Fruit fly (Drosophila melanogaster): ENCODE data around the gene Sfp24Bd.

Gene Sfp24Bd

DNA sequence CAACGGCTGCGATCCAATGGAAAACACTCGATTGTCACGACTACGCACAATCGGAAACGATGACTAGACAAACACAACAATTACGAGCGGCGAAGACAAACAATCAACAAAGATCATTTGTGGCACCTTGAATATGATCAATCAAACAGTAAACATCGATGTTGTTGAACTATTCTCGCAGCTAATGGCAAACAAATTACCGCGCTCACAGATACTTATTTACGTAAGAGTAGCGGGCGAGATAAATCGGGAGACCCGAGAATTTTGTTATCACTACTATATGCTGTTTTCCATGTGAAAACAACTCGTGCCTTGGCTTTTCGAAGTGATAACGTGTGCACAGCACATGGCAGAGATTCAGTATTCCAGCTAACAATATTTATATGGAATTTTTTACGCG lies 40.1 kb downstream of the Sfp24Bd start (continued):
- no peak for TF ChIP-seq Deaf1 (tag; optimal IDR thresholded peaks at IDR 0.05)
- TF ChIP-seq phol (tag; optimal IDR thresholded peaks at IDR 0.05), result peak; percentile 29
- TF ChIP-seq sug (tag; optimal IDR thresholded peaks at IDR 0.05), result peak; percentile 42
- TF ChIP-seq B-H1 (GFP tag; IDR thresholded peaks at IDR 0.05), result no peak; the same call in 2 of the 3 replicates
- peak; percentile 89 for TF ChIP-seq sob (GFP tag; IDR thresholded peaks at IDR 0.05)
- TF ChIP-seq odd (GFP tag; optimal IDR thresholded peaks at IDR 0.05), result peak; percentile 97
- TF ChIP-seq CG11456 (GFP tag; IDR thresholded peaks at IDR 0.05), result peak; percentile 71; the same call in 1 of the 3 replicates
- TF ChIP-seq CG3995 (GFP tag; optimal IDR thresholded peaks at IDR 0.05), result no peak
- TF ChIP-seq cato (GFP tag; optimal IDR thresholded peaks at IDR 0.05; ENCODE audit: borderline replicate concordance), result peak; percentile 80
- peak; percentile 74 for TF ChIP-seq CG17186 (GFP tag; optimal IDR thresholded peaks at IDR 0.05)
- TF ChIP-seq schlank (tag; optimal IDR thresholded peaks at IDR 0.05), result peak; percentile 22
- peak; percentile 73 for TF ChIP-seq slp2 (GFP tag; optimal IDR thresholded peaks at IDR 0.05)
- TF ChIP-seq bigmax (GFP tag; optimal IDR thresholded peaks at IDR 0.05), result peak; percentile 73
- peak; percentile 92 for TF ChIP-seq CG4707 (GFP tag; optimal IDR thresholded peaks at IDR 0.05)
- TF ChIP-seq CoRest (tag; optimal IDR thresholded peaks at IDR 0.05), result no peak
- peak; percentile 81 for TF ChIP-seq gro (GFP tag; optimal IDR thresholded peaks at IDR 0.05)
- TF ChIP-seq Dip3 (GFP tag; optimal IDR thresholded peaks at IDR 0.05), result no peak
- TF ChIP-seq CG3726 (GFP tag; IDR thresholded peaks at IDR 0.05), result peak; percentile 67; the same call in 2 of the 3 replicates
- TF ChIP-seq CG17359 (tag; optimal IDR thresholded peaks at IDR 0.05), result peak; percentile 74
- TF ChIP-seq dpn (GFP tag; optimal IDR thresholded peaks at IDR 0.05), result peak; percentile 8 to 68
- no peak for TF ChIP-seq Taf1 (GFP tag; IDR thresholded peaks at IDR 0.05)
- no peak for TF ChIP-seq wor (GFP tag; IDR thresholded peaks at IDR 0.05)
- peak; percentile 86 for TF ChIP-seq Sox100B (GFP tag; optimal IDR thresholded peaks at IDR 0.05)
- TF ChIP-seq CG17612 (GFP tag; IDR thresholded peaks at IDR 0.05), result no peak
- peak; percentile 66 for TF ChIP-seq CG15269 (tag; optimal IDR thresholded peaks at IDR 0.05)
- TF ChIP-seq CG17328 (GFP tag; IDR thresholded peaks at IDR 0.05), result peak; percentile 63
- no peak for TF ChIP-seq CG3838 (GFP tag; optimal IDR thresholded peaks at IDR 0.05)
- peak; percentile 44 for TF ChIP-seq jing (GFP tag; optimal IDR thresholded peaks at IDR 0.05)
- peak; percentile 66 for TF ChIP-seq CG7745 (tag; optimal IDR thresholded peaks at IDR 0.05)
- peak; percentile 25 for TF ChIP-seq Hr3 (GFP tag; optimal IDR thresholded peaks at IDR 0.05)
- peak; percentile 23 for TF ChIP-seq CG7928 (GFP tag; optimal IDR thresholded peaks at IDR 0.05)
- no peak for TF ChIP-seq Nf-YA (GFP tag; IDR thresholded peaks at IDR 0.05)
- peak; percentile 89 for TF ChIP-seq ci (GFP tag; IDR thresholded peaks at IDR 0.05)
- TF ChIP-seq vnd (GFP tag; IDR thresholded peaks at IDR 0.05; ENCODE audit: partially characterized antibody), result no peak
- TF ChIP-seq CG6765 (GFP tag; optimal IDR thresholded peaks at IDR 0.05), result peak; percentile 71
- TF ChIP-seq hth (optimal IDR thresholded peaks at IDR 0.05), result no peak
- peak; percentile 74 for TF ChIP-seq wek (GFP tag; optimal IDR thresholded peaks at IDR 0.05)
- peak; percentile 64 for TF ChIP-seq CG4424 (GFP tag; optimal IDR thresholded peaks at IDR 0.05)
- peak; percentile 45 for TF ChIP-seq kah (GFP tag; optimal IDR thresholded peaks at IDR 0.05)
- peak; percentile 30 for TF ChIP-seq CG7839 (tag; optimal IDR thresholded peaks at IDR 0.05)
- peak; percentile 44 for TF ChIP-seq CG9797 (GFP tag; optimal IDR thresholded peaks at IDR 0.05)
- peak; percentile 72 for TF ChIP-seq CG10979 (tag; optimal IDR thresholded peaks at IDR 0.05)
- peak; percentile 3 for TF ChIP-seq CG13775 (GFP tag; optimal IDR thresholded peaks at IDR 0.05)
- peak; percentile 88 for TF ChIP-seq Bdp1 (GFP tag; optimal IDR thresholded peaks at IDR 0.05)
- TF ChIP-seq CG31224 (GFP tag; IDR thresholded peaks at IDR 0.05), result no peak
- peak in 1 of 3 experiments; percentile 88 for TF ChIP-seq lola (GFP tag; optimal IDR thresholded peaks at IDR 0.05)
- TF ChIP-seq CG2199 (GFP tag; IDR thresholded peaks at IDR 0.05), result 0 out of 3 replicates have a peak, but pooled peaks have one; percentile 51
- peak; percentile 20 for TF ChIP-seq D19B (GFP tag; optimal IDR thresholded peaks at IDR 0.05)
- TF ChIP-seq CG3407 (GFP tag; optimal IDR thresholded peaks at IDR 0.05), result peak; percentile 95
- no peak for TF ChIP-seq CG10366 (GFP tag; IDR thresholded peaks at IDR 0.05)
- TF ChIP-seq pita (GFP tag; optimal IDR thresholded peaks at IDR 0.05), result no peak
